Worm (Caenorhabditis elegans) whole organism, early embryonic: ENCODE data around the gene B0285.3.

Source experiments
- B0310.2 ChIP-seq: sonication (generic microtip); optimal IDR thresholded peaks from 2 replicates; lab custom pipeline; 2016; ENCODE audit warnings: mild to moderate bottlenecking, missing genetic modification characterization, missing compliant biosample characterization
- F13C5.2 ChIP-seq: sonication (generic microtip); optimal IDR thresholded peaks from 2 replicates; lab custom pipeline; 2017; ENCODE audit warnings: mild to moderate bottlenecking, missing genetic modification characterization, inconsistent platforms, missing compliant biosample characterization
- aly-1 ChIP-seq: sonication (generic microtip); optimal IDR thresholded peaks from 2 replicates; lab custom pipeline; 2016; ENCODE audit warnings: missing genetic modification characterization, missing compliant biosample characterization
- ama-1 ChIP-seq: fragments of 150-350 bp; optimal IDR thresholded peaks from 2 replicates; lab custom pipeline; 2014
- ceh-13 ChIP-seq: fragments of 200-800 bp; sonication (Bioruptor generic); optimal IDR thresholded peaks from 2 replicates; lab custom pipeline; 2018; ENCODE audit warnings: mild to moderate bottlenecking, missing genetic modification characterization, missing compliant biosample characterization
- ceh-36 ChIP-seq: sonication (generic microtip); optimal IDR thresholded peaks from 2 replicates; lab custom pipeline; 2016; ENCODE audit warnings: missing genetic modification characterization, inconsistent platforms, missing compliant biosample characterization
- ets-7 ChIP-seq: sonication (generic microtip); optimal IDR thresholded peaks from 2 replicates; lab custom pipeline; 2016; ENCODE audit warnings: missing genotype, missing genetic modification characterization, missing compliant biosample characterization
- flt-1 ChIP-seq: fragments of 200-800 bp; sonication (Bioruptor generic); IDR thresholded peaks from 2 replicates; pipeline ENCODE4 v1.3.6; 2022; ENCODE audit warnings: missing genetic modification characterization, missing compliant biosample characterization
- hmbx-1 ChIP-seq: sonication (generic microtip); optimal IDR thresholded peaks from 2 replicates; lab custom pipeline; 2016; ENCODE audit warnings: mild to moderate bottlenecking, missing genetic modification characterization, missing compliant biosample characterization
- hmg-4 ChIP-seq: fragments of 200-800 bp; sonication (Bioruptor generic); optimal IDR thresholded peaks from 2 replicates; lab custom pipeline; 2018; ENCODE audit warnings: mild to moderate bottlenecking, missing genetic modification characterization, missing compliant biosample characterization
- hnd-1 ChIP-seq: sonication (generic microtip); optimal IDR thresholded peaks from 2 replicates; lab custom pipeline; 2016; ENCODE audit warnings: missing genetic modification characterization, missing compliant biosample characterization
- pes-1 ChIP-seq: fragments of 200-800 bp; sonication (Bioruptor generic); IDR thresholded peaks from 2 replicates; pipeline ENCODE4 v1.3.6; 2022; ENCODE audit warnings: missing genetic modification reagents, missing genetic modification characterization, missing compliant biosample characterization
- scrt-1 ChIP-seq: fragments of 200-800 bp; sonication (Bioruptor generic); IDR thresholded peaks from 2 replicates; pipeline ENCODE4 v1.3.6; 2022; ENCODE audit warnings: missing genetic modification characterization, missing compliant biosample characterization
- sea-1 ChIP-seq: fragments of 200-800 bp; sonication (Bioruptor generic); conservative IDR thresholded peaks from 2 replicates; pipeline ENCODE4 v1.3.6; 2022; ENCODE audit warnings: missing genetic modification characterization, missing compliant biosample characterization
- tbx-11 ChIP-seq: fragments of 200-800 bp; sonication (Bioruptor generic); IDR thresholded peaks from 2 replicates; pipeline ENCODE4 v1.3.6; 2022; ENCODE audit warnings: missing genetic modification characterization, missing compliant biosample characterization
- tbx-37 ChIP-seq: fragments of 200-800 bp; sonication (Bioruptor generic); conservative IDR thresholded peaks from 2 replicates; pipeline ENCODE4 v1.3.6; 2022; ENCODE audit warnings: missing genetic modification reagents, missing genetic modification characterization, missing compliant biosample characterization
- tra-4 ChIP-seq: sonication (generic microtip); optimal IDR thresholded peaks from 2 replicates; lab custom pipeline; 2017; ENCODE audit warnings: missing genetic modification characterization, missing compliant biosample characterization

The B0285.3 gene

ce11 chrIII:4367649-4368048 lies 24.5 kb upstream of the B0285.3 start, which contains the start of gene ckb-2:
ckb-2 (plus strand) TSS chrIII:4367949.
- TF ChIP-seq aly-1 (tag; lab: Kevin White, UChicago), result no peak

ce11 chrIII:4364974-4365373 lies 21.8 kb upstream of the B0285.3 start, which contains the start of gene ckb-1:
ckb-1 (plus strand) TSS chrIII:4365274.
- no peak for TF ChIP-seq sea-1 (GFP tag; lab: Robert Waterston, UW)
- TF ChIP-seq scrt-1 (GFP tag; lab: Robert Waterston, UW), result no peak
- no peak for TF ChIP-seq hmg-4 (GFP tag; lab: Kevin White, UChicago)
- TF ChIP-seq tra-4 (tag; lab: Kevin White, UChicago), result no peak
- TF ChIP-seq F13C5.2 (tag; lab: Kevin White, UChicago), result no peak
- no peak for TF ChIP-seq aly-1 (tag; lab: Kevin White, UChicago)
- no peak for TF ChIP-seq ama-1 (lab: Kevin White, UChicago)
- TF ChIP-seq ceh-36 (tag; lab: Kevin White, UChicago), result no peak
- no peak for TF ChIP-seq tbx-11
- TF ChIP-seq ets-7, result no peak

ce11 chrIII:4362332-4362731 lies 19.2 kb upstream of the B0285.3 start:
- 0 out of 2 replicates have a peak, but pooled peaks have one; percentile 22 for TF ChIP-seq flt-1 (GFP tag; lab: Robert Waterston, UW)
- no peak; the same call in 1 of the 2 replicates for TF ChIP-seq pes-1 (GFP tag; lab: Robert Waterston, UW)
- TF ChIP-seq ama-1 (lab: Kevin White, UChicago), result no peak
- TF ChIP-seq F13C5.2 (tag; lab: Kevin White, UChicago), result peak; percentile 4
- TF ChIP-seq ets-7, result no peak
- no peak for TF ChIP-seq hmbx-1 (tag; lab: Kevin White, UChicago)
- no peak for TF ChIP-seq tbx-37
- TF ChIP-seq hmg-4 (GFP tag; lab: Kevin White, UChicago), result no peak
- peak; percentile 1 for TF ChIP-seq aly-1 (tag; lab: Kevin White, UChicago)
- TF ChIP-seq ceh-13, result peak; percentile 13

- no peak for TF ChIP-seq ama-1 (lab: Kevin White, UChicago)
- no peak for TF ChIP-seq tra-4 (tag; lab: Kevin White, UChicago)
These were observed 16.8 kb upstream of the B0285.3 start for ce11 chrIII:4359900-4360299.

- TF ChIP-seq F13C5.2 (tag; lab: Kevin White, UChicago) (no peak), B0310.2 (tag; lab: Kevin White, UChicago) (no peak), hmg-4 (GFP tag; lab: Kevin White, UChicago) (no peak), tbx-37 (no peak), ama-1 (lab: Kevin White, UChicago) (no peak), ceh-36 (tag; lab: Kevin White, UChicago) (no peak), ets-7 (no peak), flt-1 (GFP tag; lab: Robert Waterston, UW) (no peak)
These were observed 16.1 kb upstream of the B0285.3 start for ce11 chrIII:4359208-4359607.

ce11 chrIII:4358345-4358744 lies 15.2 kb upstream of the B0285.3 start:
- no peak for TF ChIP-seq hmg-4 (GFP tag; lab: Kevin White, UChicago)
- no peak for TF ChIP-seq aly-1 (tag; lab: Kevin White, UChicago)
- TF ChIP-seq ama-1 (lab: Kevin White, UChicago), result no peak
- no peak for TF ChIP-seq hnd-1 (tag; lab: Kevin White, UChicago)
- no peak for TF ChIP-seq hmbx-1 (tag; lab: Kevin White, UChicago)

ce11 chrIII:4357438-4357837 lies 14.3 kb upstream of the B0285.3 start:
- TF ChIP-seq F13C5.2 (tag; lab: Kevin White, UChicago), result no peak
- TF ChIP-seq hmbx-1 (tag; lab: Kevin White, UChicago), result no peak
- TF ChIP-seq ets-7, result no peak
- TF ChIP-seq hnd-1 (tag; lab: Kevin White, UChicago), result no peak
- TF ChIP-seq ceh-13, result no peak
- no peak for TF ChIP-seq ama-1 (lab: Kevin White, UChicago)
- TF ChIP-seq aly-1 (tag; lab: Kevin White, UChicago), result no peak
- TF ChIP-seq hmg-4 (GFP tag; lab: Kevin White, UChicago), result no peak
- no peak for TF ChIP-seq scrt-1 (GFP tag; lab: Robert Waterston, UW)
- no peak for TF ChIP-seq tbx-37
- no peak for TF ChIP-seq ceh-36 (tag; lab: Kevin White, UChicago)
- no peak for TF ChIP-seq sea-1 (GFP tag; lab: Robert Waterston, UW)
- TF ChIP-seq flt-1 (GFP tag; lab: Robert Waterston, UW), result no peak
- TF ChIP-seq tbx-11, result no peak
- no peak for TF ChIP-seq pes-1 (GFP tag; lab: Robert Waterston, UW)

ce11 chrIII:4356384-4356783 lies 13.2 kb upstream of the B0285.3 start, which contains the start of gene mnp-1:
mnp-1 (plus strand) TSS chrIII:4356594.
- no peak for TF ChIP-seq ama-1 (lab: Kevin White, UChicago)
- TF ChIP-seq ceh-13, result no peak
- TF ChIP-seq sea-1 (GFP tag; lab: Robert Waterston, UW), result no peak
- TF ChIP-seq F13C5.2 (tag; lab: Kevin White, UChicago), result no peak
- TF ChIP-seq hmbx-1 (tag; lab: Kevin White, UChicago), result no peak
- TF ChIP-seq pes-1 (GFP tag; lab: Robert Waterston, UW), result no peak
- TF ChIP-seq ets-7, result no peak
- no peak for TF ChIP-seq tbx-37
- no peak for TF ChIP-seq ceh-36 (tag; lab: Kevin White, UChicago)
- no peak for TF ChIP-seq B0310.2 (tag; lab: Kevin White, UChicago)
- TF ChIP-seq hmg-4 (GFP tag; lab: Kevin White, UChicago), result no peak
- no peak for TF ChIP-seq scrt-1 (GFP tag; lab: Robert Waterston, UW)
- no peak for TF ChIP-seq hnd-1 (tag; lab: Kevin White, UChicago)
- no peak for TF ChIP-seq tbx-11
- no peak for TF ChIP-seq aly-1 (tag; lab: Kevin White, UChicago)
- TF ChIP-seq tra-4 (tag; lab: Kevin White, UChicago), result no peak
- no peak for TF ChIP-seq flt-1 (GFP tag; lab: Robert Waterston, UW)
